Worm (Caenorhabditis elegans) whole organism, L4/young adult: ENCODE data around the gene F32E10.9.

Source experiments
- W03F9.2 ChIP-seq: fragments of 150-350 bp; optimal IDR thresholded peaks from 2 replicates; lab custom pipeline; 2014; ENCODE audit warnings: missing biosample characterization, missing genetic modification characterization
- dao-5 ChIP-seq: sonication (generic microtip); optimal IDR thresholded peaks from 2 replicates; lab custom pipeline; 2016; ENCODE audit warnings: missing genotype, missing genetic modification characterization, moderate library complexity, missing compliant biosample characterization
- him-1 ChIP-seq: sonication (generic microtip); optimal IDR thresholded peaks from 2 replicates; lab custom pipeline; 2016; ENCODE audit warnings: missing genotype, missing genetic modification reagents, missing genetic modification characterization, missing compliant biosample characterization

DNA sequence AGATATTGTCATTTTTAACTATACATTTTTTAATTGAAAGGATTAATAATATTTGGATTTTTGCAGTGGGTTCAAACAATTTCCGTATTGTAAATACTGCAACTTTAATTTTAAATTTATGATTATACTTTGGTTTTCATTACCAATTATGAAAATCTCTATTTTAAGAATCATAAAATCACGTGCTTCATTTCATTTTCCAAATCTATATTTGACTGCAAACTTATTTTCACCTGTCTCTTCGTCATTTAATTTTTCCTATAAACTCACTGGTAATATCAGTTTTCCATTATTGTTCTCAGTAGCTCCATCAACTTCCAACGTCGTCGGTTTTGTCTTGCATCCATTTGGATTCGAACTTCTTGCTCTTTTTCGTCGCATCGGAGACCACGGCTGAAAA lies 31.4 kb downstream of the F32E10.9 start, which contains the start of gene R05G6.1:
- TF ChIP-seq W03F9.2 = no peak
- TF ChIP-seq him-1 (tag; lab: Kevin White, UChicago) = no peak
- TF ChIP-seq dao-5 = no peak
